Fruit fly (Drosophila melanogaster) whole organism, embryonic: Measurements from ENCODE around the gene barc.

Source experiments
- B-H1 ChIP-seq: fragments of 200-800 bp; sonication (Bioruptor generic); IDR thresholded peaks from 3 replicates; pipeline ENCODE4 v1.3.6; 2022; ENCODE audit warnings: missing biosample characterization, missing genetic modification characterization
- Blimp-1 ChIP-seq: fragments of 200-800 bp; sonication (Bioruptor generic); optimal IDR thresholded peaks from 3 replicates; lab custom pipeline; 2018; ENCODE audit warnings: missing biosample characterization, missing genetic modification characterization, mild to moderate bottlenecking, moderate library complexity, missing genetic modification reagents
- CG10147 ChIP-seq: fragments of 200-800 bp; sonication (Bioruptor generic); optimal IDR thresholded peaks from 2 replicates; lab custom pipeline; 2019; ENCODE audit warnings: missing biosample characterization, mild to moderate bottlenecking, missing genetic modification characterization, moderate library complexity
- CG10209 ChIP-seq: fragments of 200-800 bp; sonication (Bioruptor generic); optimal IDR thresholded peaks from 3 replicates; lab custom pipeline; 2017; ENCODE audit warnings: missing biosample characterization, mild to moderate bottlenecking, missing genetic modification characterization, missing genetic modification reagents
- CG11247 ChIP-seq: fragments of 200-800 bp; sonication (Bioruptor generic); IDR thresholded peaks from 2 replicates; pipeline ENCODE4 v1.3.6; 2022; ENCODE audit warnings: missing biosample characterization, missing genetic modification characterization
- CG11504 ChIP-seq: fragments of 200-800 bp; sonication (Bioruptor generic); optimal IDR thresholded peaks from 3 replicates; lab custom pipeline; 2019; ENCODE audit warnings: missing biosample characterization, mild to moderate bottlenecking, missing genetic modification characterization, moderate library complexity
- CG13287 ChIP-seq: fragments of 200-800 bp; sonication (Bioruptor generic); IDR thresholded peaks from 2 replicates; pipeline ENCODE4 v1.3.6; 2022; ENCODE audit warnings: missing biosample characterization, missing genetic modification characterization; ENCODE audit not compliant: partially characterized antibody
- CG13296 ChIP-seq: fragments of 200-800 bp; sonication (Bioruptor generic); optimal IDR thresholded peaks from 3 replicates; lab custom pipeline; 2018; ENCODE audit warnings: missing biosample characterization, mild to moderate bottlenecking, missing genetic modification characterization
- CG13624 ChIP-seq: fragments of 200-800 bp; sonication (Bioruptor generic); optimal IDR thresholded peaks from 2 replicates; lab custom pipeline; 2016; ENCODE audit warnings: missing biosample characterization, missing genetic modification characterization
- CG13894 ChIP-seq: fragments of 200-800 bp; sonication (Bioruptor generic); optimal IDR thresholded peaks from 3 replicates; lab custom pipeline; 2018; ENCODE audit warnings: missing biosample characterization, mild to moderate bottlenecking, missing genetic modification characterization, moderate library complexity
- CG14667 ChIP-seq: fragments of 200-800 bp; sonication (Bioruptor generic); IDR thresholded peaks from 2 replicates; pipeline ENCODE4 v1.3.6; 2022; ENCODE audit warnings: missing biosample characterization, missing genetic modification characterization
- CG15073 ChIP-seq: fragments of 200-800 bp; sonication (Bioruptor generic); optimal IDR thresholded peaks from 2 replicates; lab custom pipeline; 2016; ENCODE audit warnings: missing biosample characterization, missing genetic modification characterization
- CG16779 ChIP-seq: fragments of 200-800 bp; sonication (Bioruptor generic); IDR thresholded peaks from 2 replicates; pipeline ENCODE4 v1.3.6; 2022; ENCODE audit warnings: missing biosample characterization, missing genetic modification characterization
- CG1832 ChIP-seq: fragments of 200-800 bp; sonication (Bioruptor generic); optimal IDR thresholded peaks from 2 replicates; lab custom pipeline; 2017; ENCODE audit warnings: missing biosample characterization, mild to moderate bottlenecking, missing genetic modification characterization, inconsistent platforms
- CG2875 ChIP-seq: fragments of 200-800 bp; sonication (Bioruptor generic); optimal IDR thresholded peaks from 2 replicates; lab custom pipeline; 2017; ENCODE audit warnings: missing biosample characterization, mild to moderate bottlenecking, missing genetic modification characterization, missing genetic modification reagents
- CG3065 ChIP-seq: fragments of 200-800 bp; sonication (Bioruptor generic); optimal IDR thresholded peaks from 2 replicates; lab custom pipeline; 2016; ENCODE audit warnings: missing biosample characterization, missing genetic modification characterization
- CG4404 ChIP-seq: fragments of 200-800 bp; sonication (Bioruptor generic); IDR thresholded peaks from 2 replicates; pipeline ENCODE4 v1.3.6; 2022; ENCODE audit warnings: missing biosample characterization, missing genetic modification characterization
- CG4617 ChIP-seq: fragments of 200-800 bp; sonication (Bioruptor generic); optimal IDR thresholded peaks from 3 replicates; lab custom pipeline; 2016; ENCODE audit warnings: missing biosample characterization, missing genetic modification characterization, borderline replicate concordance
- CG5953 ChIP-seq: fragments of 200-800 bp; sonication (Bioruptor generic); IDR thresholded peaks from 2 replicates; pipeline ENCODE4 v1.3.6; 2022; ENCODE audit warnings: missing biosample characterization, missing genetic modification characterization
- CG6689 ChIP-seq: fragments of 200-800 bp; sonication (Bioruptor generic); IDR thresholded peaks from 2 replicates; pipeline ENCODE4 v1.3.6; 2022; ENCODE audit warnings: missing biosample characterization, missing genetic modification characterization
- CG6791 ChIP-seq: fragments of 200-800 bp; sonication (Bioruptor generic); IDR thresholded peaks from 3 replicates; pipeline ENCODE4 v1.3.6; 2022; ENCODE audit warnings: missing biosample characterization, missing genetic modification characterization; ENCODE audit not compliant: partially characterized antibody
- CG6854 ChIP-seq: fragments of 200-800 bp; sonication (Bioruptor generic); optimal IDR thresholded peaks from 3 replicates; lab custom pipeline; 2017; ENCODE audit warnings: missing biosample characterization, mild to moderate bottlenecking, missing genetic modification characterization
- CG7839 ChIP-seq: fragments of 200-800 bp; sonication (Bioruptor generic); optimal IDR thresholded peaks from 3 replicates; lab custom pipeline; 2018; ENCODE audit warnings: missing biosample characterization, mild to moderate bottlenecking, missing genetic modification characterization, moderate library complexity
- CG9609 ChIP-seq: fragments of 200-800 bp; sonication (Bioruptor generic); optimal IDR thresholded peaks from 3 replicates; lab custom pipeline; 2016; ENCODE audit warnings: missing biosample characterization, missing genetic modification characterization
- Dbx ChIP-seq: fragments of 200-800 bp; sonication (Bioruptor generic); IDR thresholded peaks from 3 replicates; pipeline ENCODE4 v1.3.6; 2022; ENCODE audit warnings: missing biosample characterization, missing genetic modification characterization
- Doc2 ChIP-seq: fragments of 200-800 bp; sonication (Bioruptor generic); IDR thresholded peaks from 2 replicates; pipeline ENCODE4 v1.3.6; 2022; ENCODE audit warnings: missing biosample characterization, missing genetic modification characterization
- E2f1 ChIP-seq: fragments of 200-800 bp; sonication (Bioruptor generic); IDR thresholded peaks from 2 replicates; pipeline ENCODE4 v1.3.6; 2022; ENCODE audit warnings: missing biosample characterization, missing genetic modification characterization
- GATAe ChIP-seq: fragments of 200-800 bp; sonication (Bioruptor generic); conservative IDR thresholded peaks from 2 replicates; pipeline ENCODE4 v1.3.6; 2022; ENCODE audit warnings: missing biosample characterization, missing genetic modification characterization
- Jarid2 ChIP-seq: fragments of 200-800 bp; sonication (Bioruptor generic); optimal IDR thresholded peaks from 3 replicates; lab custom pipeline; 2017; ENCODE audit warnings: mild to moderate bottlenecking, missing biosample characterization, missing genetic modification reagents, missing genetic modification characterization
- MESR4 ChIP-seq: fragments of 200-800 bp; sonication (Bioruptor generic); optimal IDR thresholded peaks from 2 replicates; lab custom pipeline; 2018; ENCODE audit warnings: missing biosample characterization, mild to moderate bottlenecking, missing genetic modification characterization, moderate library complexity
- Opbp ChIP-seq: fragments of 200-800 bp; sonication (Bioruptor generic); IDR thresholded peaks from 3 replicates; pipeline ENCODE4 v1.3.6; 2022; ENCODE audit warnings: missing biosample characterization, missing genetic modification characterization; ENCODE audit not compliant: partially characterized antibody
- PHDP ChIP-seq: fragments of 200-800 bp; sonication (Bioruptor generic); optimal IDR thresholded peaks from 3 replicates; lab custom pipeline; 2018; ENCODE audit warnings: missing biosample characterization, mild to moderate bottlenecking, missing genetic modification characterization, moderate library complexity
- Sox102F ChIP-seq: fragments of 200-800 bp; sonication (Bioruptor generic); optimal IDR thresholded peaks from 2 replicates; lab custom pipeline; 2018; ENCODE audit warnings: missing biosample characterization, mild to moderate bottlenecking, missing genetic modification characterization, moderate library complexity
- Ssrp ChIP-seq: fragments of 200-800 bp; sonication (Bioruptor generic); optimal IDR thresholded peaks from 2 replicates; lab custom pipeline; 2018; ENCODE audit warnings: missing biosample characterization, mild to moderate bottlenecking, missing genetic modification characterization, moderate library complexity
- Xrp1 ChIP-seq: fragments of 200-800 bp; sonication (Bioruptor generic); IDR thresholded peaks from 2 replicates; pipeline ENCODE4 v1.3.6; 2022; ENCODE audit warnings: missing biosample characterization, missing genetic modification characterization
- croc ChIP-seq: fragments of 200-800 bp; sonication (Bioruptor generic); conservative IDR thresholded peaks from 3 replicates; pipeline ENCODE4 v1.3.6; 2022; ENCODE audit warnings: missing biosample characterization, missing genetic modification characterization
- fd64A ChIP-seq: fragments of 200-800 bp; sonication (Bioruptor generic); optimal IDR thresholded peaks from 3 replicates; lab custom pipeline; 2018; ENCODE audit warnings: missing biosample characterization, mild to moderate bottlenecking, missing genetic modification characterization
- gfzf ChIP-seq: fragments of 200-800 bp; sonication (Bioruptor generic); optimal IDR thresholded peaks from 2 replicates; lab custom pipeline; 2016; ENCODE audit warnings: missing biosample characterization, mild to moderate bottlenecking, missing genetic modification characterization, moderate library complexity
- gsb-n ChIP-seq: fragments of 200-800 bp; sonication (Bioruptor generic); optimal IDR thresholded peaks from 3 replicates; lab custom pipeline; 2018; ENCODE audit warnings: missing biosample characterization, mild to moderate bottlenecking, missing genetic modification characterization
- maf-S ChIP-seq: fragments of 200-800 bp; sonication (Bioruptor generic); optimal IDR thresholded peaks from 2 replicates; lab custom pipeline; 2016; ENCODE audit warnings: missing biosample characterization, missing genetic modification characterization
- pan ChIP-seq, 4 experiments: fragments of >200 bp in 3 of 4; fragments of 200-800 bp in 1 of 4; sonication (Bioruptor generic) in 1 of 4; optimal IDR thresholded peaks in 3 of 4; IDR thresholded peaks in 1 of 4; 2 replicates each; pipeline versions ENCODE4 v1.3.6 to Lab custom; 2017 to 2022; ENCODE audit warnings: missing biosample characterization in 2 of 4, missing genetic modification characterization in 2 of 4, mixed read lengths in 1 of 4
- schlank ChIP-seq: fragments of 200-800 bp; sonication (Bioruptor generic); optimal IDR thresholded peaks from 2 replicates; lab custom pipeline; 2018; ENCODE audit warnings: missing biosample characterization, mild to moderate bottlenecking, missing genetic modification characterization
- scrt ChIP-seq: fragments of 200-800 bp; sonication (Bioruptor generic); optimal IDR thresholded peaks from 2 replicates; lab custom pipeline; 2018; ENCODE audit warnings: missing biosample characterization, mild to moderate bottlenecking, missing genetic modification characterization, moderate library complexity
- sd ChIP-seq: fragments of 200-800 bp; sonication (Bioruptor generic); optimal IDR thresholded peaks from 3 replicates; lab custom pipeline; 2018; ENCODE audit warnings: missing biosample characterization, mild to moderate bottlenecking, missing genetic modification characterization, moderate library complexity
- sens ChIP-seq: fragments of 200-800 bp; sonication (Bioruptor generic); peaks from one replicate; lab custom pipeline; 2016; ENCODE audit warnings: missing biosample characterization, missing genetic modification characterization
- stc ChIP-seq: fragments of 200-800 bp; sonication (Bioruptor generic); IDR thresholded peaks from 2 replicates; pipeline ENCODE4 v1.3.6; 2022; ENCODE audit warnings: missing biosample characterization, missing genetic modification characterization
- vfl ChIP-seq: fragments of 200-800 bp; sonication (Bioruptor generic); optimal IDR thresholded peaks from 2 replicates; lab custom pipeline; 2016; ENCODE audit warnings: missing biosample characterization, missing genetic modification characterization
- yki ChIP-seq: fragments of >200 bp; optimal IDR thresholded peaks from 3 replicates; lab custom pipeline; 2018
- zen2 ChIP-seq: fragments of 200-800 bp; sonication (Bioruptor generic); IDR thresholded peaks from 3 replicates; pipeline ENCODE4 v1.3.6; 2022; ENCODE audit warnings: missing biosample characterization, missing genetic modification characterization; ENCODE audit not compliant: partially characterized antibody

The barc gene

dm6 chr3L:21382158-21382610, 50.8 kb downstream of the barc start, which contains the start of gene rgn (continued):
- TF ChIP-seq Blimp-1 (GFP tag; lab: Kevin White, UChicago) (peak; percentile 43), MESR4 (GFP tag; lab: Kevin White, UChicago) (no peak), CG4617 (GFP tag; lab: Kevin White, UChicago) (peak; percentile 30), gsb-n (no peak), Ssrp (tag; lab: Kevin White, UChicago) (peak; percentile 43), vfl (no peak), CG9609 (peak; percentile 70), CG13624 (GFP tag; lab: Kevin White, UChicago) (peak; percentile 75), CG15073 (GFP tag; lab: Kevin White, UChicago) (no peak), croc (GFP tag; lab: Robert Waterston, UW) (no peak), CG1832 (GFP tag; lab: Kevin White, UChicago) (peak; percentile 21), sd (tag; lab: Kevin White, UChicago) (peak; percentile 36), CG6689 (GFP tag; lab: Robert Waterston, UW) (peak; percentile 75), Jarid2 (GFP tag; lab: Kevin White, UChicago) (peak; percentile 89), Xrp1 (GFP tag; lab: Robert Waterston, UW) (peak; percentile 66), B-H1 (peak; percentile 70), sens (GFP tag; lab: Kevin White, UChicago) (peak; percentile 55), scrt (GFP tag; lab: Kevin White, UChicago) (peak; percentile 78), pan (optimal IDR thresholded peaks at IDR 0.05; lab: Kevin White, UChicago) (no peak), pan (GFP tag; optimal IDR thresholded peaks at IDR 0.05 in 1 of 2, IDR thresholded peaks at IDR 0.05 in 1 of 2) (peak in 1 of 2 experiments; percentile 77), fd64A (GFP tag; lab: Kevin White, UChicago) (no peak), Dbx (GFP tag; lab: Robert Waterston, UW) (peak; percentile 85), zen2 (GFP tag; lab: Robert Waterston, UW) (no peak), CG13296 (peak; percentile 76), CG16779 (peak; percentile 49; the same call in 1 of the 2 replicates), schlank (tag; lab: Kevin White, UChicago) (peak; percentile 56), CG13894 (peak; percentile 40), CG14667 (GFP tag; lab: Robert Waterston, UW) (peak; percentile 26; the same call in 1 of the 2 replicates), CG6791 (GFP tag; lab: Robert Waterston, UW) (no peak), CG3065 (GFP tag; lab: Kevin White, UChicago) (peak; percentile 44), yki (no peak), Sox102F (GFP tag; lab: Kevin White, UChicago) (peak; percentile 72), GATAe (GFP tag; lab: Robert Waterston, UW) (peak; percentile 43; the same call in 1 of the 2 replicates), gfzf (no peak), CG10147 (GFP tag; lab: Kevin White, UChicago) (peak; percentile 79), CG4404 (GFP tag; lab: Robert Waterston, UW) (peak; percentile 27; the same call in 1 of the 2 replicates), maf-S (GFP tag; lab: Kevin White, UChicago) (peak; percentile 36), stc (GFP tag; lab: Robert Waterston, UW) (peak; percentile 71), CG11247 (GFP tag; lab: Robert Waterston, UW) (peak; percentile 72), CG10209 (GFP tag; lab: Kevin White, UChicago) (peak; percentile 82), CG11504 (tag; lab: Kevin White, UChicago) (peak; percentile 82), CG6854 (GFP tag; lab: Kevin White, UChicago) (peak; percentile 80), CG7839 (tag; lab: Kevin White, UChicago) (peak; percentile 86), E2f1 (GFP tag; lab: Robert Waterston, UW) (peak; percentile 77), CG13287 (peak; percentile 65; the same call in 1 of the 2 replicates), CG5953 (GFP tag; lab: Robert Waterston, UW) (peak; percentile 51; the same call in 1 of the 2 replicates), CG2875 (GFP tag; lab: Kevin White, UChicago) (peak; percentile 33), Doc2 (GFP tag; lab: Robert Waterston, UW) (no peak), Opbp (no peak; the same call in 2 of the 3 replicates), PHDP (tag; lab: Kevin White, UChicago) (peak; percentile 86)
